Fruit fly (Drosophila melanogaster): ENCODE data around the gene odd.

Gene odd

DNA sequence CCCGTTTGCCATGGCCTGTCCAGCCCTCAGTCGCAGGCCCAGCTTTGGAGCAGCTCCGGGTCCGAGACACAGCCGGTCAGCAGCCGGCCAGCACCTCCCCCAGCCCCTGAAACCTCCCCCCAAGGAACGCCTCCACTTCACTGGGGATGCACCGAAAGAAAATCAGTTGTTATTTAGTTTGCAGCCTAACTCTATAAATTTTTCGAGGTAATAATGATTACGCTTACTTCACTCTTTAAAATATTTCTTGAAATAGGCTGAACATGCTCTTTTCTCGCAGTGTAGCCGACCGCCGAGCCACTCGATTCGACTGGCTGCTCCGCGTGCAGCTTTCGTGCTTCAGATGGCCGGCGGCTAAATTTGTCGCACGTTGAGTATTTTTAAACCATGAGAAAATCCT lies 9.4 kb downstream of the odd start:
- no peak for TF ChIP-seq CG17801 (GFP tag; optimal IDR thresholded peaks at IDR 0.05; ENCODE audit: partially characterized antibody)

DNA sequence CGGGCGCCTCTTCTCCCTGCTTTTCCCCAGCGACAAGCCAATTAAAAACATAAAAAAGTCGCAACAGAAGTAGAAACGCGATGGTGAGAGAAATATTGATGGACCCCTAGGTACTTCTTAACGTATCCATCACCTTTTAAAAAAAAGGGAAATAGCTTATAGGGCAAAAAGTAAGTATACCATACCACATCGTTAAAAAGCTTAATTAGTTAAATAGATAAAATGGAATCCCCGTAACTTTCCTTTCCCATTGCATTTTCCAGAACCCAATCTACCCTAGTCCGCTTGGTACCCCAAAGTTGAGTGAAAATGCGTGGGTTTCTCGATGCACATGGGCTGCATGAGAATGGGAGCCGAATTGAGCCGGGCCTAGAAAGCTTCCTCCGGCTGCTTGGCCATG lies 11.9 kb downstream of the odd start:
- TF ChIP-seq CG17801 (GFP tag; optimal IDR thresholded peaks at IDR 0.05; ENCODE audit: partially characterized antibody), result no peak

DNA sequence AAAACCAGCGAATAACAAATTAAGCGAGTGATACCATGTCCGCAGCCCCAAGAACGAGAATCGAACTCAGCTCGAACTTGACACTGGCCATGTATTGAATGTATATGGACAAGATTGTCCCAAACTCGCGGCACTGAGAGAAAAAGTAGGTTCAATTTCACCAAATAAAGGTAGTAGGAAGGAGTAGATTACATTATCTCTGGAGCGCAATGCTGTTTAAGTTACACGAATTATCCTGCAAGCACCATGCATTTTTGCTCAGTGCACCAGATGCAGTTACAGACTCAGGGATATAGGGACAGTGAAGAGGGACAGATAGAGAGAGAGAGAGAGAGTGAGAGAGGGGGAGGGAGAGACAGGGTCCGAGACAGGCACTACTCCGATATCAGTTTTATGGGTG lies 12.6 kb downstream of the odd start:
- no peak for TF ChIP-seq CG17801 (GFP tag; optimal IDR thresholded peaks at IDR 0.05; ENCODE audit: partially characterized antibody)

DNA sequence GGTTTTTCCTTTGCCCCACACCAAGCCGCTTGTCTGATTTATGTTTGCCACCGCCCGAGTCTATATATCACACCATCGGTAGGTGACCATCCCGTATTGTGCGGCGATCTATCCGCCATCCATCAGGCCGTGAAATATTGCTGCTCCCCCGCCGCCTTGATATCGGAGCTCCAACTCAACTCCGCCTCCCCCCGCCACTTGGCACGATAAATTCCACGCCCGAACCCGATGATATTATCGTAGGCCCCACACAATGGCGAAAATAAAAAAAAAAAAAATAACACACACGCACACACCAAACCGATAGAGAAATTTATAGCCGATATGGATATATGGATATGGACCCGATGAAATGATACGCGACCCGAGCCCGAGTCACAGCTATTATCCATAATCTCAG lies 15.8 kb downstream of the odd start:
- TF ChIP-seq CG17801 (GFP tag; optimal IDR thresholded peaks at IDR 0.05; ENCODE audit: partially characterized antibody), result no peak

DNA sequence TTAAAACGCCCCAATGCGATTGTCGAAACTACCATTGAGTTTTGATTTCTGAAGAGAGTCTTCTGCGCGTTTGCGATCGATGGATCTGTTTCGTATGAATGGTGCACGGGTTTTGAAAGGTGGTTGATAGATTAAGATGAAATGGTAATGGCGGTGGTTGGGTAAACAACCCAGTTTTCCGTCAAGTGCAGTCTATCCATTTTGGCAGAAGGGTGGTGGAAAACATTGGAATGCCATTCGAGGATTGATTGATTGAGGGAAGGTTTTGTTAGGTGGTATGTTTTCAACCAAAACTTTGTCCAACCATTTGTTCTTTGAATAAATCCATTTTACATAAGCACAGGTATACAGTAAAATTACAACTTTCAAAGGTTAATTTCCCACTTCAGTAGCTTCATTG lies 17.7 kb downstream of the odd start:
- TF ChIP-seq CG17801 (GFP tag; optimal IDR thresholded peaks at IDR 0.05; ENCODE audit: partially characterized antibody), result no peak

DNA sequence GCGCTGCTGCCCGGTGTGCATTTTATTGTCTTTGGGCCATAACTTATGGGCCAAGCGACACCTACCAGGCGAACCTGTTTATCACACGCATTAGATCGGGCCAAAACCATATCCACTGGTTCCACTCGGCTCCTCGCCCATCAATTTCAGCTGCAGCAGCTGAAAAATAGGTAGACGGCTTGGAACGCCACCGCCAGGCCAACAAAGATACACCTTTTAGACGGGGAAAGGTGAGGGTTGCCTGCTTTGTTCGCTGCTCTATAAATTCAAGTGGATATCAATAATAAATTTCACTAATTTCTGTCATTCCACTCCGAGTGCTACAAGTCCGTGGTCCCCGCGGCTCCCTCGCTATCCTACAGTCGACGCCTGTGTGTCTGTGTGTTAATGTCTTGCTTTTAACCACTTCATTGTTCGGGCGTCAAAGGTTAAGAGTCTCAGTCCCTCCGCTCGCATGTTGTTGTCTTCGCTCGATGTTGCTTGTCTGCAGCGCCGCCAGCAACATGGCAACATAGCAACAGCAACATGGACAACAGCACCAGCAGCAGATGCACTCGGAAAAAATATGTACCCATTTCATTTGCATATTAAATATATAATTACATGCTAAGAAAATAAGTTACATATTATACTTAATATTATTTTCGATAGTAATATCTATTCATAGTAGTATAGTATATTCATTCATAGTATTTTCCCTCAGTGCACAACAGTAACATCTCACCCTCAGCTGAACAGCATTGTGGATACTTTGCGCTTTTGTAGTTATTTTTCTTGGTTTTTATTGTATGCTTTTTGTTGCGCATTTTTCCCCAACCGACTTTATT lies 18.4 kb downstream of the odd start:
- TF ChIP-seq CG17801 (GFP tag; optimal IDR thresholded peaks at IDR 0.05; ENCODE audit: partially characterized antibody), result no peak

DNA sequence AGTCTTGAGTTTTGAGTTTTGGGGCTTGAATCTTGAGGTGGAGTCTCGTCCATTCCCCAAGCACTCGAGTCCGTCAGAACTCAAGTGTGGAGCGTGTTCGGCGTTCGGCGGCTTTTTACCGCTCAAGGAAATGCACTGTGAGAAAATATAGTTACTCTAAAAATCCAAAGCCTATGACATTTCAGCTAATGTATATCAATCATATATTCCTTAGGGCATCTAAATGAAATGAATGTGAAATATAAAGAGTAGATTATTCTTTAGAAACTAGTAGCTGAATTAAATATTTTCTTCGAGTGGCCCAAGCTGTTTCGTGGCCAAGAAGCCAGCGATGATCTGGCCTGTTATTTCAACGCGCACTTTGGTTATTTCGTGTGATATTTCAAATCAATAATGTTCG lies 19.3 kb downstream of the odd start:
- TF ChIP-seq CG17801 (GFP tag; optimal IDR thresholded peaks at IDR 0.05; ENCODE audit: partially characterized antibody), result no peak

DNA sequence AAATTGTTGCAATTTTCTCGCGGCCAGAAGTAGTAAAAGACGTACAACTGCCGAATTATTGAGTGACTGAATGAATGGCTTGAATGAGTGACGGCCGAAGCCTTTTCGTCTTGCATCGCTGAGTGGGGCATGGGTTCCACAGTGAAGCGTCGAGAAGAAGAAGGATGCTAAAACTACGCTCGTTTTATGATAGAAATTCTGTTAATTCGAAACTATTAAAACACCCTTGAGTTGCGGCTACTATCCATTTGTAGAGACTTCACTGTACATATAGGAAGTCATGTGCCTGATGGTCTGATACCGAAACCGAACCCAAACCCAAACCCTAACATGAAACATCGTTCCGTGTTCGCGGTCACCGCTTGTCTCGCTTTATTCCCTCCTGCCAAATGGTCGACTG lies 21.2 kb downstream of the odd start:
- no peak for TF ChIP-seq CG17801 (GFP tag; optimal IDR thresholded peaks at IDR 0.05; ENCODE audit: partially characterized antibody)

DNA sequence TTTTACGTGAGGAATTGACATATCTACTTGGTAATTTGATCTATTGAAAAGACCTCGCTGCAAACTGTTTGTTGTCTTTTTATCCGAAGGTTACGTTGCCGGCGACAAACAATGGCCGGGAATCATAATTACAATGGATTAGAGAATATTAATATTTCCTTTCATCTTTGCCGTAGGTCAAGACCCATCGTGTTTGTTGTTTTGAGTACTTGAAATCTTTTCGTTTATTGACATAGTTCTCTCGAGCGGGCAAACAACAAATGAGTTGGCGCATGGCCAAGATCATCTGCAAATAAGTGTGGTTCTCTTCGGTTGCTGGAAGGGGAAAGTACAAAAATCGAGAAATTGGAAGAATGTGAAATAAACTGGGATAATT lies 22.3 kb downstream of the odd start:
- TF ChIP-seq CG17801 (GFP tag; optimal IDR thresholded peaks at IDR 0.05; ENCODE audit: partially characterized antibody), result no peak

DNA sequence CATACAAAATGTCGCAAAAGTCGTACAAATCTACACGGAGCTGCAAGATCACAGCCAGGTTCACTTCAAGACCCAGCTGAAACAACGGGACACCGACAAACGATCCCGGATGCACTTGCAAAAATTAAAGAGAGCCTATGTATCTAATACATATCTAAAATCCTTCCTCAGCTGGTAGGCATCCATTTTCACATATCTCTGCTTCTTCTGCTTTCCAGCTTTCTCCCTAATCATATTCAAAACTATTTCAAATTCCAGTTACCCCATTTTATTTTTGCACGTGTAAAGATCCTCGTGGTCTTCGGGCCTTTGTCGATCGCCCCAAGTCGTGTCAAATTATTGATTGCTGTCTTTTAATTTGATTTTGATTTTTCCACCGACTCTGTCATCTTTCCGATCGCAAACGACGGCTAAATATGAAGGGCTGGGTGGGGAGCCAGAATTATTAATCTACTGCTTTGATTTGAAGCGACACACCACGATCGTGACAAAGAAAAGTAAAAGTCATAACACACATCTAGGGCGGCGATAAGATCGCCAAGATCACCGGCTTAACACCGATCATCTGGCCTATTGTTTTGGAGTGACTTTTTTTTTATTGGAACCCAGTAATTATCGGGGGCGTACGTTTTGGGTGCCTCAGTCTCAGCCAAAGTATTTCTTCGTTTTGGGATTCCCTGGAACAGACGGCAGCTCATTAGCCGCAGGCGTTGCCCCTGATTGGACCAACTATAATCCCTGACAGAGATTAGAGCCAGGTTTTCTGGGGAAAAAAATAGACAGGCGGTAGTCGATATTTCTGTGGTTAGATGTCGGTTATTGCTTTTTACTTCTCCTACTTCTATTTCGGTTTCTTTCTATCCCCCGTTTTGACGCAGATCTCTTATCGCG lies 22.9 kb downstream of the odd start:
- TF ChIP-seq CG17801 (GFP tag; optimal IDR thresholded peaks at IDR 0.05; ENCODE audit: partially characterized antibody), result no peak

DNA sequence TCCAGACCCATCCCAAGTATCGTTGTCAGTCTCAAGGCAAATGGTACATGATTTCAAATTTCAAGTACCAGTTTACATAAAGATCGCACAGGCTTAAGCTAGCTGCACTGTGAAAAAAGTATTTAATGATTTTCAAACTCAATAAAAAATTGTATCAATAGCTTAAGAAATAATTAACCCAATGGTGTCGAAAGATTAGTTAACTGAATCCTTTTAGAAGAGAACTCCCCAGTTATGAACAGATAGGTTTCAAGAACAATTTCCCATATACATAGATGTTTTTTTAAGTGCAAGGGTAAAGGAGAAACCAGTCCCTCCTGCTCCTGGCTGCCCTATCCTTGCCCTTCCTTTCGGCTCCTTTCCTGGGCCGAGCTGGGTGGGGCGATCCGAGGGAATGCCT lies 23.9 kb downstream of the odd start:
- no peak for TF ChIP-seq CG17801 (GFP tag; optimal IDR thresholded peaks at IDR 0.05; ENCODE audit: partially characterized antibody)

DNA sequence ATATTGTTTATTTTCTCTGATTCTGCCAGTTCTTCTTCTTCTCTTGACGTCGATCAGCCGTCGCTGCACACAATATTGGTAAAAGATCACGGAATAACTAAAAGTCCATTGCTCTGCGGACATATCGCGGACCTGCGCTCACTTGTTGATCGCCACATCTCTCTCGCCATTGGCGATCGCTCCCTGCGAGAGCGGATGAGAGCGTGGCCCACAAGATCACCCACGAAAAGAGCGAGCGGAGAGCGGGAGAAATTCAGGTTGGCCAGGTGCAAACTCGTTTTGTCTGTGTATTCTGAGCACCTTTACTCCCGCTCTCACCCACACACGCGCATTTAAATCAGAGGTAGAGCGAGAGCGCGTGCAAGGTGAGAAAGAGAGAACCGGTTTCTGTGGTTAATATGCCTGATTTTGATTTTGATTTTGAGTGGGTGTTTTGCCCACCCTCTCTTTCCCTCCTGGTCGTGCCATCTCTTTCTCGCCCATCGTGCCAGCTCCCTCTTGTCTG lies 25.8 kb downstream of the odd start, which contains the start of gene sob:
Gene sob (minus strand): TSS at position 102 of the 505 bp plus-strand sequence.
- TF ChIP-seq CG17801 (GFP tag; optimal IDR thresholded peaks at IDR 0.05; ENCODE audit: partially characterized antibody), result peak; percentile 54

DNA sequence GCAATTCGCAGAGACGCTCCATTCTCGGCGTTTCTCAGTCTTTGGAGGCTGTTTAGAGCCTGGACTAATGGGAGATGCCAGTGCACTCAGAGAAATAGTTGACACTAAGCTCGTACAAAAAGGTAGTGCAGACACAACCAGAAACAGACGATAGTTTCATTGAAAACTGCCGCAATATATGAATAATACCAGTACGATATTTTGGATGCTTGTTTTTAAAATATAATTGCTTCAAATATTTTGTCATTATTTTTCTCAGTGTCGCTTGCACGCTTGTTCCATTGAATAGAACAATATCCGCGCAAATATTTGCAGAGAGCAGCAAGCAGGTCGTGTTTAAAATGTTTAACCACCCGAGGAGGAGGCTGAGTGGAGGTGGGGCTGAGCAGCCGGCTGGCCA lies 30.0 kb downstream of the odd start:
- no peak for TF ChIP-seq CG17801 (GFP tag; optimal IDR thresholded peaks at IDR 0.05; ENCODE audit: partially characterized antibody)

DNA sequence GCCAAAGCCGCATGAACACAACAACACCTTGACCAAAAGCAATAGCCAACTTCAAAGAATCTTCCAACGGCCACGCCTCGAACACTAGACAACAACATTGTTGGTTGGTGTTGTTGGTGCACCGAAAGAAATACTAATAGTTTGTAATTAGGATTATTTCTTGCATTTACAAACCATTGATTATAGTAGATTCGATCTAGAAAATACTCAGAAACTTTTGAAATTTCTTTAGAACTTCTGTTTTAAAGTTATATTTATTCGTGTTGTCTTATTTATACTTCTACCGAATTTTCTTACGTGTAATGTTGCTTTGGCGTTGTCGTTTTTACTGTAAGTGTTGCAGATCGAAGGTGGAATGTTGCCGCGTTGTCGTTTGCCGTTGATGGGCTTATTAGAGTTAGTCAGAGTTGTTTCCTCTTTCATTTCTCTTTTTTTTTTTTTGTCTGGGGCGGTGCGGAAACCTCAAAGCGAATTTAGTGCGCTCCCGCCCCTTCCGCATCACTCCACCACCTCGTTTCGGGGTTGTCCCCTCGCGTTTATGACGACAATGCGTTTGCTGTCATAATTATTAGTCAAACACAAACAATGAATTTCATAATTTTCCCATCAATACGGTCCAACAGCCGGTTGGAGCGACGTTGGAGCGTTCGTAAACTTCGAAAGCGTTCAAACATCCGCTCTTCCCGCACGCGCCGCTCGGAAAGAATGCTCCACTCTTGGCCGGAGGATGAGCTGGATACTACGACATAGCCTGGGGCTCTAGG lies 30.7 kb downstream of the odd start, which contains the start of gene CG43815:
Gene CG43815 (plus strand): TSS at position 532 of the 764 bp plus-strand sequence.
- TF ChIP-seq CG17801 (GFP tag; optimal IDR thresholded peaks at IDR 0.05; ENCODE audit: partially characterized antibody), result no peak

DNA sequence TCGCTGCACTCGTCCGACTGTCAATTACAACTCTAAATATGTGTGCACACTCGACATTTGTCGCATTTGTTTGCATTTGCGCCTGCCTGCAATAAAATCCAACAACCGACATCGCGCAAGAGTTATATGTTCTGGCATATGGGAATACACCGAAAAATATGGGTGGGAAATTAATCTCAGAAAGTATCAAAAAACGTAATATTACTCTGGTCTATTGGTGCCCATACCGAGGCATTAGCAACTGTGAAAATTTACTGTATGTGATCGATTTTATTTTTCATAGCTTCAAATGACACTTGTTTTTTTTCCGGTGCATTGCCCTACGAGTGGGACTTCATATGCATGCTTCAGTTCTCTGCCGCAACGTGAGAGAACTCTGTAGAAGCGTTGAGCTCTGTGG lies 32.6 kb downstream of the odd start:
- TF ChIP-seq CG17801 (GFP tag; optimal IDR thresholded peaks at IDR 0.05; ENCODE audit: partially characterized antibody), result no peak

Measured in ovary, adult (tissue).